Fruit fly (Drosophila melanogaster): ENCODE results near the gene CG32669.

- TF ChIP-seq sr (GFP tag; IDR thresholded peaks at IDR 0.05) (no peak), CG30020 (tag; optimal IDR thresholded peaks at IDR 0.05) (no peak), toy (GFP tag; IDR thresholded peaks at IDR 0.05) (no peak), twi (tag; optimal IDR thresholded peaks at IDR 0.05) (no peak), gfzf (GFP tag; optimal IDR thresholded peaks at IDR 0.05) (no peak), bsh (GFP tag; optimal IDR thresholded peaks at IDR 0.05) (no peak), Ets97D (GFP tag; optimal IDR thresholded peaks at IDR 0.05) (no peak), CG11695 (GFP tag; IDR thresholded peaks at IDR 0.05) (no peak), dan (GFP tag; IDR thresholded peaks at IDR 0.05) (no peak), Hmx (GFP tag; optimal IDR thresholded peaks at IDR 0.05) (no peak), CG10147 (GFP tag; optimal IDR thresholded peaks at IDR 0.05) (no peak), CG1792 (GFP tag; optimal IDR thresholded peaks at IDR 0.05) (no peak), HmgZ (tag; optimal IDR thresholded peaks at IDR 0.05) (no peak), D19B (GFP tag; optimal IDR thresholded peaks at IDR 0.05) (no peak)
These were observed 41.5 kb upstream of the CG32669 start for dm6 chrX:10886418-10886817.

Data from whole organism, embryonic.